Worm (Caenorhabditis elegans) whole organism, young adult: ENCODE results near the gene egl-10.

ENCODE experiments used
- B0019.2 ChIP-seq: fragments of 200-800 bp; sonication (Bioruptor generic); conservative IDR thresholded peaks from 2 replicates; pipeline ENCODE4 v1.3.6; 2022; ENCODE audit warnings: missing genetic modification reagents, missing genetic modification characterization, missing compliant biosample characterization
- B0261.1 ChIP-seq: sonication (generic microtip); optimal IDR thresholded peaks from 2 replicates; lab custom pipeline; 2016; ENCODE audit warnings: mild to moderate bottlenecking, missing genetic modification characterization, moderate library complexity, missing compliant biosample characterization
- C06A6.2 ChIP-seq: fragments of 200-800 bp; sonication (Bioruptor generic); conservative IDR thresholded peaks from 2 replicates; pipeline ENCODE4 v1.3.6; 2022; ENCODE audit warnings: missing genetic modification characterization, missing compliant biosample characterization
- F33H1.4 ChIP-seq: fragments of 200-800 bp; sonication (Bioruptor generic); IDR thresholded peaks from 2 replicates; pipeline ENCODE4 v1.3.6; 2022; ENCODE audit warnings: missing genetic modification reagents, missing genetic modification characterization, missing compliant biosample characterization
- F37B4.10 ChIP-seq: fragments of 200-800 bp; sonication (Bioruptor generic); IDR thresholded peaks from 2 replicates; pipeline ENCODE4 v1.3.6; 2022; ENCODE audit warnings: missing genetic modification characterization, missing compliant biosample characterization
- F49E8.2 ChIP-seq: sonication (generic microtip); optimal IDR thresholded peaks from 3 replicates; lab custom pipeline; 2017; ENCODE audit warnings: missing genetic modification characterization, mild to moderate bottlenecking, missing compliant biosample characterization, antibody characterized with exemption, moderate library complexity; ENCODE audit not compliant: insufficient read depth
- F57C9.4 ChIP-seq: sonication (generic microtip); optimal IDR thresholded peaks from 2 replicates; lab custom pipeline; 2017; ENCODE audit warnings: mild to moderate bottlenecking, missing genetic modification characterization, missing compliant biosample characterization
- T07F8.4 ChIP-seq: sonication (generic microtip); optimal IDR thresholded peaks from 2 replicates; lab custom pipeline; 2016; ENCODE audit warnings: mild to moderate bottlenecking, missing genetic modification characterization, moderate library complexity, missing compliant biosample characterization
- T26A5.8 ChIP-seq: sonication (generic microtip); optimal IDR thresholded peaks from 2 replicates; lab custom pipeline; 2016; ENCODE audit warnings: missing genetic modification characterization, missing compliant biosample characterization
- Y56A3A.18 ChIP-seq: fragments of 200-800 bp; sonication (Bioruptor generic); IDR thresholded peaks from 2 replicates; pipeline ENCODE4 v1.3.6; 2022; ENCODE audit warnings: missing genetic modification reagents, missing genetic modification characterization, missing compliant biosample characterization
- aptf-2 ChIP-seq: fragments of 200-800 bp; sonication (Bioruptor generic); conservative IDR thresholded peaks from 2 replicates; pipeline ENCODE4 v1.3.6; 2022; ENCODE audit warnings: missing genetic modification reagents, missing genetic modification characterization, missing compliant biosample characterization
- aptf-3 ChIP-seq: fragments of 200-800 bp; sonication (Bioruptor generic); IDR thresholded peaks from 2 replicates; pipeline ENCODE4 v1.3.6; 2022; ENCODE audit warnings: missing genetic modification characterization, missing compliant biosample characterization
- athp-1 ChIP-seq: sonication (generic microtip); optimal IDR thresholded peaks from 2 replicates; lab custom pipeline; 2017; ENCODE audit warnings: mild to moderate bottlenecking, missing genetic modification characterization, missing compliant biosample characterization
- bed-2 ChIP-seq: fragments of 200-800 bp; sonication (Bioruptor generic); IDR thresholded peaks from 2 replicates; pipeline ENCODE4 v1.3.6; 2022; ENCODE audit warnings: missing genetic modification reagents, missing genetic modification characterization, missing compliant biosample characterization
- ccch-3 ChIP-seq: fragments of 200-800 bp; sonication (Bioruptor generic); optimal IDR thresholded peaks from 2 replicates; lab custom pipeline; 2018; ENCODE audit warnings: mild to moderate bottlenecking, missing genetic modification characterization, missing compliant biosample characterization
- cebp-1 ChIP-seq, 2 experiments: fragments of 200-800 bp in 1 of 2; sonication (Bioruptor generic) in 1 of 2; sonication (generic microtip) in 1 of 2; IDR thresholded peaks in 1 of 2; optimal IDR thresholded peaks in 1 of 2; 2 replicates each; pipeline versions ENCODE4 v1.3.6 to Lab custom; 2017 to 2022; ENCODE audit warnings: missing compliant biosample characterization in 2 of 2, missing genetic modification characterization in 2 of 2, mild to moderate bottlenecking in 1 of 2, missing genetic modification reagents in 1 of 2, moderate library complexity in 1 of 2
- die-1 ChIP-seq: sonication (generic microtip); optimal IDR thresholded peaks from 2 replicates; lab custom pipeline; 2016; ENCODE audit warnings: missing genotype, mild to moderate bottlenecking, missing genetic modification characterization, missing compliant biosample characterization
- dox-1 ChIP-seq: fragments of 200-800 bp; sonication (Bioruptor generic); IDR thresholded peaks from 2 replicates; pipeline ENCODE4 v1.3.6; 2022; ENCODE audit warnings: missing genetic modification reagents, missing genetic modification characterization, missing compliant biosample characterization
- dpff-1 ChIP-seq: sonication (generic microtip); optimal IDR thresholded peaks from 2 replicates; lab custom pipeline; 2017; ENCODE audit warnings: mild to moderate bottlenecking, missing genetic modification characterization, missing compliant biosample characterization
- dpl-1 ChIP-seq: fragments of 150-350 bp; optimal IDR thresholded peaks from 2 replicates; lab custom pipeline; 2014; ENCODE audit warnings: missing biosample characterization, missing genetic modification reagents, missing genetic modification characterization
- efl-1 ChIP-seq: fragments of 150-350 bp; optimal IDR thresholded peaks from 2 replicates; lab custom pipeline; 2014; ENCODE audit warnings: missing biosample characterization, missing genetic modification reagents, missing genetic modification characterization
- egl-18 ChIP-seq: fragments of 200-800 bp; sonication (Bioruptor generic); IDR thresholded peaks from 2 replicates; pipeline ENCODE4 v1.3.6; 2022; ENCODE audit warnings: missing genetic modification reagents, missing genetic modification characterization, missing compliant biosample characterization
- egrh-3 ChIP-seq: fragments of 200-800 bp; sonication (Bioruptor generic); IDR thresholded peaks from 2 replicates; pipeline ENCODE4 v1.3.6; 2022; ENCODE audit warnings: missing genetic modification reagents, missing genetic modification characterization, missing compliant biosample characterization
- hmg-1.2 ChIP-seq: fragments of 200-800 bp; sonication (Bioruptor generic); IDR thresholded peaks from 2 replicates; pipeline ENCODE4 v1.3.6; 2022; ENCODE audit warnings: missing genetic modification reagents, missing genetic modification characterization, missing compliant biosample characterization
- hrde-1 ChIP-seq: sonication (generic microtip); optimal IDR thresholded peaks from 2 replicates; lab custom pipeline; 2016; ENCODE audit warnings: missing genetic modification characterization, mild to moderate bottlenecking, missing compliant biosample characterization, moderate library complexity, missing genotype, missing genetic modification reagents, borderline replicate concordance
- lag-1 ChIP-seq: fragments of 200-800 bp; sonication (Bioruptor generic); IDR thresholded peaks from 2 replicates; pipeline ENCODE4 v1.3.6; 2022; ENCODE audit warnings: missing genetic modification reagents, missing genetic modification characterization, missing compliant biosample characterization
- let-526 ChIP-seq: fragments of 200-800 bp; sonication (Bioruptor generic); IDR thresholded peaks from 2 replicates; pipeline ENCODE4 v1.3.6; 2022; ENCODE audit warnings: missing genetic modification reagents, missing genetic modification characterization, missing compliant biosample characterization
- lin-40 ChIP-seq: sonication (generic microtip); optimal IDR thresholded peaks from 2 replicates; lab custom pipeline; 2016; ENCODE audit warnings: missing genetic modification characterization, mild to moderate bottlenecking, missing compliant biosample characterization, missing genotype, missing genetic modification reagents
- madf-10 ChIP-seq: sonication (generic microtip); optimal IDR thresholded peaks from 2 replicates; lab custom pipeline; 2016; ENCODE audit warnings: mild to moderate bottlenecking, missing genetic modification characterization, missing compliant biosample characterization
- madf-6 ChIP-seq: fragments of 200-800 bp; sonication (Bioruptor generic); IDR thresholded peaks from 2 replicates; pipeline ENCODE4 v1.3.6; 2022; ENCODE audit warnings: missing genetic modification reagents, missing genetic modification characterization, missing compliant biosample characterization
- mel-28 ChIP-seq: sonication (generic microtip); optimal IDR thresholded peaks from 2 replicates; lab custom pipeline; 2016; ENCODE audit warnings: borderline replicate concordance, mild to moderate bottlenecking, missing genetic modification characterization, missing compliant biosample characterization
- mes-4 ChIP-seq: sonication (generic microtip); optimal IDR thresholded peaks from 2 replicates; lab custom pipeline; 2016; ENCODE audit warnings: missing genotype, missing genetic modification characterization, missing compliant biosample characterization
- nfya-2 ChIP-seq: fragments of 200-800 bp; sonication (Bioruptor generic); IDR thresholded peaks from 2 replicates; pipeline ENCODE4 v1.3.6; 2022; ENCODE audit warnings: missing genetic modification reagents, missing genetic modification characterization, missing compliant biosample characterization
- nfyb-1 ChIP-seq: fragments of 200-800 bp; sonication (Bioruptor generic); IDR thresholded peaks from 2 replicates; pipeline ENCODE4 v1.3.6; 2022; ENCODE audit warnings: missing genetic modification reagents, missing genetic modification characterization, missing compliant biosample characterization
- nhr-179 ChIP-seq: sonication (generic microtip); optimal IDR thresholded peaks from 2 replicates; lab custom pipeline; 2016; ENCODE audit warnings: mild to moderate bottlenecking, missing genetic modification characterization, missing compliant biosample characterization
- nhr-80 ChIP-seq: sonication (generic microtip); optimal IDR thresholded peaks from 2 replicates; lab custom pipeline; 2016; ENCODE audit warnings: missing genetic modification characterization, missing compliant biosample characterization
- nhr-90 ChIP-seq: sonication (generic microtip); optimal IDR thresholded peaks from 2 replicates; lab custom pipeline; 2016; ENCODE audit warnings: missing genotype, mild to moderate bottlenecking, missing genetic modification characterization, missing compliant biosample characterization
- pha-4 ChIP-seq: fragments of 150-350 bp; sonication (generic microtip); optimal IDR thresholded peaks from 2 replicates; lab custom pipeline; 2014; ENCODE audit warnings: missing biosample characterization, missing genetic modification reagents, missing genetic modification characterization
- rcor-1 ChIP-seq: fragments of 200-800 bp; sonication (Bioruptor generic); IDR thresholded peaks from 2 replicates; pipeline ENCODE4 v1.3.6; 2022; ENCODE audit warnings: missing genetic modification reagents, missing genetic modification characterization, missing compliant biosample characterization
- rec-8 ChIP-seq, 2 experiments: sonication (generic microtip); optimal IDR thresholded peaks; 2 replicates each; lab custom pipeline; 2016; ENCODE audit warnings: mild to moderate bottlenecking in 2 of 2, missing genetic modification characterization in 2 of 2, missing genetic modification reagents in 2 of 2, missing genotype in 2 of 2, missing biosample characterization in 1 of 2, missing compliant biosample characterization in 1 of 2, moderate library complexity in 1 of 2
- sdz-38 ChIP-seq: sonication (generic microtip); optimal IDR thresholded peaks from 2 replicates; lab custom pipeline; 2016; ENCODE audit warnings: missing genotype, missing genetic modification characterization, missing compliant biosample characterization
- snpc-1.1 ChIP-seq: sonication (generic microtip); optimal IDR thresholded peaks from 2 replicates; lab custom pipeline; 2017; ENCODE audit warnings: missing genetic modification characterization, mild to moderate bottlenecking, missing compliant biosample characterization, antibody characterized with exemption, moderate library complexity, missing genotype, missing genetic modification reagents; ENCODE audit not compliant: insufficient read depth
- snpc-1.3 ChIP-seq: sonication (generic microtip); optimal IDR thresholded peaks from 2 replicates; lab custom pipeline; 2017; ENCODE audit warnings: missing genetic modification characterization, mild to moderate bottlenecking, missing compliant biosample characterization, antibody characterized with exemption, moderate library complexity, missing genotype, missing genetic modification reagents; ENCODE audit not compliant: insufficient read depth
- tbx-9 ChIP-seq: sonication (generic microtip); optimal IDR thresholded peaks from 2 replicates; lab custom pipeline; 2016; ENCODE audit warnings: borderline replicate concordance, missing genetic modification characterization, inconsistent platforms, missing compliant biosample characterization
- unc-130 ChIP-seq: sonication (generic microtip); optimal IDR thresholded peaks from 2 replicates; lab custom pipeline; 2016; ENCODE audit warnings: missing genetic modification reagents, missing genetic modification characterization, missing compliant biosample characterization
- unc-62 ChIP-seq: fragments of 150-350 bp; optimal IDR thresholded peaks from 2 replicates; lab custom pipeline; 2014; ENCODE audit warnings: missing biosample characterization, missing genetic modification reagents, missing genetic modification characterization
- ztf-22 ChIP-seq: fragments of 200-800 bp; sonication (Bioruptor generic); optimal IDR thresholded peaks from 2 replicates; lab custom pipeline; 2018; ENCODE audit warnings: mild to moderate bottlenecking, missing genetic modification characterization, moderate library complexity, missing compliant biosample characterization

The egl-10 gene

ce11 chrV:12491070-12491643 is 28.3 kb upstream of the egl-10 start:
- no peak for TF ChIP-seq efl-1 (GFP tag; lab: Kevin White, UChicago)
- TF ChIP-seq egrh-3 (GFP tag; lab: Robert Waterston, UW): 0 out of 2 replicates have a peak, but pooled peaks have one; percentile 23
- peak; percentile 90 for TF ChIP-seq Y56A3A.18 (GFP tag; lab: Robert Waterston, UW)
- TF ChIP-seq nfyb-1 (GFP tag; lab: Robert Waterston, UW): peak; percentile 87
- peak; percentile 13 for TF ChIP-seq unc-130
- peak; percentile 54 for TF ChIP-seq lin-40 (tag; lab: Kevin White, UChicago)
- no peak for TF ChIP-seq sdz-38 (tag; lab: Kevin White, UChicago)
- no peak for TF ChIP-seq let-526 (GFP tag; lab: Robert Waterston, UW)
- TF ChIP-seq F49E8.2: peak; percentile 85
- no peak for TF ChIP-seq pha-4 (tag; lab: Kevin White, UChicago)
- TF ChIP-seq dpl-1 (GFP tag; lab: Kevin White, UChicago): no peak
- no peak for TF ChIP-seq egl-18 (GFP tag; lab: Robert Waterston, UW)
- TF ChIP-seq nhr-179 (tag; lab: Kevin White, UChicago): no peak
- TF ChIP-seq unc-62: no peak
- peak; percentile 100 for TF ChIP-seq snpc-1.1 (tag; lab: Kevin White, UChicago)
- peak; percentile 92 for TF ChIP-seq rcor-1
- TF ChIP-seq B0019.2 (GFP tag; lab: Robert Waterston, UW): peak; percentile 50; the same call in 1 of the 2 replicates
- no peak for TF ChIP-seq lag-1 (GFP tag; lab: Robert Waterston, UW)
- TF ChIP-seq madf-10 (tag; lab: Kevin White, UChicago): peak; percentile 38
- TF ChIP-seq F57C9.4 (tag; lab: Kevin White, UChicago): no peak
- TF ChIP-seq hrde-1: peak; percentile 24
- peak; percentile 9 for TF ChIP-seq die-1 (tag; lab: Kevin White, UChicago)
- peak; percentile 57 for TF ChIP-seq nhr-80 (tag; lab: Kevin White, UChicago)
- TF ChIP-seq T26A5.8 (tag; lab: Kevin White, UChicago): no peak
- TF ChIP-seq ztf-22 (GFP tag; lab: Kevin White, UChicago): peak; percentile 11
- TF ChIP-seq nfya-2 (GFP tag; lab: Robert Waterston, UW): no peak
- TF ChIP-seq dpff-1 (tag; lab: Kevin White, UChicago): no peak
- peak; percentile 40 for TF ChIP-seq mes-4 (tag; lab: Kevin White, UChicago)
- no peak for TF ChIP-seq F37B4.10 (GFP tag; lab: Robert Waterston, UW)
- peak; percentile 94 for TF ChIP-seq dox-1 (GFP tag; lab: Robert Waterston, UW)
- TF ChIP-seq cebp-1 (GFP tag; IDR thresholded peaks at IDR 0.05; lab: Robert Waterston, UW): no peak
- peak; percentile 62 for TF ChIP-seq cebp-1 (tag; optimal IDR thresholded peaks at IDR 0.05; lab: Kevin White, UChicago)
- TF ChIP-seq bed-2 (GFP tag; lab: Robert Waterston, UW): 0 out of 2 replicates have a peak, but pooled peaks have one; percentile 29
- TF ChIP-seq tbx-9 (tag; lab: Kevin White, UChicago): no peak
- peak; percentile 50 for TF ChIP-seq F33H1.4 (GFP tag; lab: Robert Waterston, UW)
- TF ChIP-seq hmg-1.2 (GFP tag; lab: Robert Waterston, UW): peak; percentile 97
- no peak for TF ChIP-seq C06A6.2 (GFP tag; lab: Robert Waterston, UW)
- no peak for TF ChIP-seq ccch-3
- TF ChIP-seq aptf-2: no peak
- TF ChIP-seq madf-6 (GFP tag; lab: Robert Waterston, UW): peak; percentile 89
- no peak for TF ChIP-seq aptf-3 (GFP tag; lab: Robert Waterston, UW)
- TF ChIP-seq athp-1: no peak
- TF ChIP-seq snpc-1.3 (tag; lab: Kevin White, UChicago): peak; percentile 97
- no peak for TF ChIP-seq T07F8.4
- TF ChIP-seq B0261.1 (tag; lab: Kevin White, UChicago): peak; percentile 37
- TF ChIP-seq rec-8 (tag; optimal IDR thresholded peaks at IDR 0.05; lab: Kevin White, UChicago): peak; percentile 11 to 80
- no peak for TF ChIP-seq nhr-90 (tag; lab: Kevin White, UChicago)
- no peak for TF ChIP-seq mel-28
